Worm (Caenorhabditis elegans) whole organism, midembryonic: Measurements from ENCODE around the gene Y62H9A.8.

ENCODE experiments used
- T22C8.4 ChIP-seq: fragments of 200-800 bp; sonication (Bioruptor generic); IDR thresholded peaks from 2 replicates; pipeline ENCODE4 v1.3.6; 2022; ENCODE audit warnings: missing genetic modification characterization, missing compliant biosample characterization
- cog-1 ChIP-seq: sonication (generic microtip); optimal IDR thresholded peaks from 2 replicates; lab custom pipeline; 2016; ENCODE audit warnings: missing genetic modification characterization, missing compliant biosample characterization
- flt-1 ChIP-seq: fragments of 200-800 bp; sonication (Bioruptor generic); IDR thresholded peaks from 2 replicates; pipeline ENCODE4 v1.3.6; 2022; ENCODE audit warnings: missing genetic modification characterization, missing compliant biosample characterization
- klf-2 ChIP-seq: fragments of 200-800 bp; sonication (Bioruptor generic); conservative IDR thresholded peaks from 2 replicates; pipeline ENCODE4 v1.3.6; 2022; ENCODE audit warnings: missing genetic modification reagents, missing genetic modification characterization, missing compliant biosample characterization
- med-1 ChIP-seq: sonication (generic microtip); optimal IDR thresholded peaks from 2 replicates; lab custom pipeline; 2017; ENCODE audit warnings: missing genetic modification characterization, mild to moderate bottlenecking, missing compliant biosample characterization, antibody characterized with exemption, missing genetic modification reagents; ENCODE audit not compliant: insufficient read depth
- ref-1 ChIP-seq: fragments of 200-800 bp; sonication (Bioruptor generic); conservative IDR thresholded peaks from 2 replicates; pipeline ENCODE4 v1.3.6; 2022; ENCODE audit warnings: missing genetic modification reagents, missing genetic modification characterization, missing compliant biosample characterization
- tab-1 ChIP-seq: fragments of 200-800 bp; sonication (Bioruptor generic); IDR thresholded peaks from 2 replicates; pipeline ENCODE4 v1.3.6; 2022; ENCODE audit warnings: missing genetic modification characterization, missing compliant biosample characterization
- ztf-23 ChIP-seq: fragments of 200-800 bp; sonication (Bioruptor generic); IDR thresholded peaks from 2 replicates; pipeline ENCODE4 v1.3.6; 2022; ENCODE audit warnings: missing genetic modification reagents, missing genetic modification characterization, missing compliant biosample characterization
- ztf-29 ChIP-seq: fragments of 200-800 bp; sonication (Bioruptor generic); IDR thresholded peaks from 2 replicates; pipeline ENCODE4 v1.3.6; 2022; ENCODE audit warnings: missing genetic modification reagents, missing genetic modification characterization, missing compliant biosample characterization

Y62H9A.8 gene

ce11 chrX:11872210-11872609, 20.0 kb downstream of the Y62H9A.8 start:
- TF ChIP-seq klf-2 (GFP tag; lab: Robert Waterston, UW) (no peak), ztf-23 (GFP tag; lab: Robert Waterston, UW) (no peak), T22C8.4 (no peak), flt-1 (no peak), tab-1 (GFP tag; lab: Robert Waterston, UW) (no peak), med-1 (GFP tag; lab: Kevin White, UChicago) (no peak), cog-1 (tag; lab: Kevin White, UChicago) (no peak), ztf-29 (no peak), ref-1 (GFP tag; lab: Robert Waterston, UW) (no peak)

- no peak for TF ChIP-seq klf-2 (GFP tag; lab: Robert Waterston, UW)
- TF ChIP-seq T22C8.4 = no peak
- TF ChIP-seq ztf-23 (GFP tag; lab: Robert Waterston, UW) = no peak
- TF ChIP-seq tab-1 (GFP tag; lab: Robert Waterston, UW) = no peak
- no peak for TF ChIP-seq cog-1 (tag; lab: Kevin White, UChicago)
- TF ChIP-seq med-1 (GFP tag; lab: Kevin White, UChicago) = no peak
- no peak for TF ChIP-seq ref-1 (GFP tag; lab: Robert Waterston, UW)
- TF ChIP-seq ztf-29 = no peak
- TF ChIP-seq flt-1 = no peak
Measured at ce11 chrX:11870393-11870792, 21.8 kb downstream of the Y62H9A.8 start.

ce11 chrX:11869260-11869659, 23.0 kb downstream of the Y62H9A.8 start, which contains the start of gene dot-1.2:
Gene dot-1.2, minus strand, starts transcription at chrX:11869360.
- TF ChIP-seq flt-1 (no peak), ztf-23 (GFP tag; lab: Robert Waterston, UW) (no peak), klf-2 (GFP tag; lab: Robert Waterston, UW) (no peak), cog-1 (tag; lab: Kevin White, UChicago) (no peak), ztf-29 (no peak), tab-1 (GFP tag; lab: Robert Waterston, UW) (no peak), ref-1 (GFP tag; lab: Robert Waterston, UW) (no peak), med-1 (GFP tag; lab: Kevin White, UChicago) (no peak), T22C8.4 (no peak)

DNA sequence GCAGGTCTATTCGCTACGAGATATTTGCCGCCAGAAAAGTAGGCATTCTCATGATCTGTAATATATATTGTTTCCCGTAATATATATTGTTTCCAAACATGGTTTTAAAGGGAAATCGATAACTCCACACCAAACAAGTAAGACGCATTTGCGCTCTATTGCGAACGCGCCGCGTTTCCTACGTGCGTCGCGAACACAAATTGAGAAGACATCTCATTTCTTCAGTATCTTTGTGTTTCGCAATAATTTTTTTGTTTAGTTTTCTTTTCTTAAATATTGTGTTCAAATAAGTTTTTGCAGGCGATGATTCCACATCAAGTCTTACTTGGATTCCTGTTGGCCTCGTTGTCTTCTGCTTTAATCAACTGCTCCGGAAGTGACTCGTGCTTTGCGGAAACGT, 27.1 kb downstream of the Y62H9A.8 start, which contains the start of gene F54F7.6:
TSS of gene F54F7.6 (plus strand) at position 301 of the 400 bp plus-strand sequence.
- TF ChIP-seq T22C8.4 (no peak), ref-1 (GFP tag; lab: Robert Waterston, UW) (no peak), tab-1 (GFP tag; lab: Robert Waterston, UW) (no peak), flt-1 (no peak), ztf-29 (no peak)

DNA sequence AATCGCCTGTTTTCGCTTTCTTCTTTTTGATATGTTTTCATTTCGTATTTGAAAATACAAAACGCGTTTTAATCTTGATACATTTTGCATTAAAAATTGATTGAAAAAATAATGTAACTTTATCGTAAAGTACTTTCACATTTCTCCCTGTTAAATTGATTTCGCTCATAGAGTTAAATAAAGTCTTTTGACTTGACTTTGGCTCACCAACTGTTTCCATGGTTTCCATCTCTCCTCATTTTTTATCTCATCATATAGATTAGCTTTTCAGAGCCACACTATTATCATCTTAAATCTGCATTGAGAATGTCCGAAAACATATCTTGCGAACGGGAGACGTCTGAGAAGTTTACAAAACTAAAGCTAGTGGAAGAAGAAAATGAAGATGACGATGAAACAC, 28.9 kb downstream of the Y62H9A.8 start, which contains the start of gene F54F7.10:
TSS of gene F54F7.10 (plus strand) at position 301 of the 400 bp plus-strand sequence.
- no peak for TF ChIP-seq klf-2 (GFP tag; lab: Robert Waterston, UW)
- TF ChIP-seq tab-1 (GFP tag; lab: Robert Waterston, UW) = no peak
- no peak for TF ChIP-seq cog-1 (tag; lab: Kevin White, UChicago)
- no peak for TF ChIP-seq T22C8.4
- TF ChIP-seq flt-1 = no peak
- TF ChIP-seq ref-1 (GFP tag; lab: Robert Waterston, UW) = no peak
- TF ChIP-seq ztf-29 = no peak
- no peak for TF ChIP-seq med-1 (GFP tag; lab: Kevin White, UChicago)
- TF ChIP-seq ztf-23 (GFP tag; lab: Robert Waterston, UW) = no peak

DNA sequence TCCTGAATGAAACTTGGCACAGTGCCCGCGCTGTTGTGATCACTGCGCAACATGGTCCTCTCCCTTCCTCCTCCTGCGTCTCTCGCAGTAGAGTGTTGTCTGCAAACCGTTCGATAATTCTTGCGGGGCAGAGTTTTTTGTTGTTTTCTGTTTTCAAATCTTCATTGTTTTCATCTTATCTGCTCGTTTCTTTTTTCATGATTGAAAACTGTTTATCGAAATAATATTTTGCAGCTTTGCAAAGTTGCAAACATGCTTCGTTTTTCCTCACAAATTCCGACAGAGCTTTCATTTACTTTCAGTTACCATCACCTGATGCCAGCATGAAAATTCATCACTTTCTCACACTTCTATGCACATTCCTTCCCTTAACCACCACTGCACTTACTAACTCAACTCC, 35.0 kb downstream of the Y62H9A.8 start, which contains the start of gene mes-1:
TSS of gene mes-1 (plus strand) at position 301 of the 400 bp plus-strand sequence.
- TF ChIP-seq med-1 (GFP tag; lab: Kevin White, UChicago) = no peak
- no peak for TF ChIP-seq ztf-23 (GFP tag; lab: Robert Waterston, UW)
- TF ChIP-seq ref-1 (GFP tag; lab: Robert Waterston, UW) = no peak
- TF ChIP-seq ztf-29 = no peak
- no peak for TF ChIP-seq klf-2 (GFP tag; lab: Robert Waterston, UW)
- TF ChIP-seq T22C8.4 = no peak
- no peak for TF ChIP-seq tab-1 (GFP tag; lab: Robert Waterston, UW)
- no peak for TF ChIP-seq cog-1 (tag; lab: Kevin White, UChicago)
- TF ChIP-seq flt-1 = no peak

DNA sequence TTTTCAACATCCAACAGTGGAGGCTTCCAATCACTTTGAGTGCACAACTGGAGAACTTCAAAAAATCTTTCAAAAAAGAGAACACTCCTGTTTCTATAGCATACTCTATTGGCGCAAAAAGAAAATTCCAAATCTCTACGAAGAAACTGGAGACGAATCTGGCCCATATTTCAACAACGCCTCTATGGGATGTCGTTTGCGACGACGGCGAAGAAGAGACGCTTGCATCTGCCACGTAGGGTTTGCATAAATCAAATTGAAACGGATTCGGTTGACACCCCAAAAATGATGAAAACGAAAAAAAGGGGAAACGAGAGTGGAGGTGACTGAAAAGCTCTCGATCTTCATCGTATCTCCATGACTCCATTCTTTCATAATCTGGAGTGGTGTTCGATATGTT, 36.0 kb downstream of the Y62H9A.8 start:
- TF ChIP-seq cog-1 (tag; lab: Kevin White, UChicago) (no peak), tab-1 (GFP tag; lab: Robert Waterston, UW) (no peak)

- TF ChIP-seq ztf-23 (GFP tag; lab: Robert Waterston, UW) = no peak
- no peak for TF ChIP-seq ref-1 (GFP tag; lab: Robert Waterston, UW)
- TF ChIP-seq tab-1 (GFP tag; lab: Robert Waterston, UW) = no peak
- no peak for TF ChIP-seq ztf-29
- TF ChIP-seq T22C8.4 = no peak
- TF ChIP-seq cog-1 (tag; lab: Kevin White, UChicago) = no peak
- TF ChIP-seq klf-2 (GFP tag; lab: Robert Waterston, UW) = no peak
- no peak for TF ChIP-seq med-1 (GFP tag; lab: Kevin White, UChicago)
- no peak for TF ChIP-seq flt-1
Measured at ce11 chrX:11854903-11855302, 37.3 kb downstream of the Y62H9A.8 start, which contains the start of gene F54F7.8. Gene F54F7.8, minus strand, starts transcription at chrX:11855003.

- TF ChIP-seq ztf-29 = no peak
- no peak for TF ChIP-seq tab-1 (GFP tag; lab: Robert Waterston, UW)
- no peak for TF ChIP-seq cog-1 (tag; lab: Kevin White, UChicago)
- TF ChIP-seq ztf-23 (GFP tag; lab: Robert Waterston, UW) = no peak
Measured at ce11 chrX:11854432-11854831, 37.8 kb downstream of the Y62H9A.8 start.

ce11 chrX:11852494-11852893, 39.7 kb downstream of the Y62H9A.8 start, which contains the start of gene xtr-1:
Gene xtr-1, plus strand, starts transcription at chrX:11852794.
- TF ChIP-seq ref-1 (GFP tag; lab: Robert Waterston, UW) (no peak), klf-2 (GFP tag; lab: Robert Waterston, UW) (no peak)
